Worm (Caenorhabditis elegans) whole organism, L3 larva: ENCODE measurements around the gene R11F4.2.

Experiments
- aly-2 ChIP-seq: fragments of 150-350 bp; optimal IDR thresholded peaks from 2 replicates; lab custom pipeline; 2014; ENCODE audit warnings: missing biosample characterization, missing genetic modification characterization
- ceh-9 ChIP-seq: sonication (generic microtip); optimal IDR thresholded peaks from 2 replicates; lab custom pipeline; 2018; ENCODE audit warnings: missing biosample characterization, missing genetic modification characterization
- elt-1 ChIP-seq: fragments of 150-350 bp; optimal IDR thresholded peaks from 2 replicates; lab custom pipeline; 2014; ENCODE audit warnings: missing biosample characterization, missing genetic modification characterization
- nhr-237 ChIP-seq: fragments of 150-350 bp; optimal IDR thresholded peaks from 2 replicates; lab custom pipeline; 2014; ENCODE audit warnings: missing biosample characterization, missing genetic modification characterization
- pha-4 ChIP-seq: fragments of 150-350 bp; optimal IDR thresholded peaks from 2 replicates; lab custom pipeline; 2014; ENCODE audit warnings: missing biosample characterization, missing genetic modification reagents, missing genetic modification characterization
- unc-62 ChIP-seq: fragments of 150-350 bp; sonication (generic microtip); optimal IDR thresholded peaks from 4 replicates; lab custom pipeline; 2014; ENCODE audit warnings: missing biosample characterization, missing genetic modification reagents, missing genetic modification characterization

DNA sequence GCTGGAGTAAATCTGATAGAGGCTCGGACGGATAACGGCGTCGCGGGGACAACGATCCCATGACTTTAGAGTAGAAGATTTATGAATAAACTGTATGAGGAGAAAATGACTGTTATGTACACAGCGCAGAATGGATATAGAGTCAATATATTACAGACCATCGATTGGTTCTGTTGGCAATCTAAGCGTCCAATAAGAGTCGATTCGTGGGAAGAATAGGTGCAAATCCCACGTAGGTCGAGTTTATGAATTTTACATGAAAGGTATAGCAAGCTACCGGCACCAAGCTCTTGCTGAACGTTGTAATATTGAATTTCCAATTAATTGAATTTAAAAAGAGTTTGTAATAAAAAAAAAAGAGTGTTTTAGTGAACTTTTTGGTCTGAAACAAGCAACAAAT, 18.9 kb upstream of the R11F4.2 start, which contains the start of gene fbxb-118:
- TF ChIP-seq nhr-237 (tag; lab: Kevin White, UChicago) (no peak), aly-2 (tag; lab: Kevin White, UChicago) (no peak), pha-4 (tag; lab: Kevin White, UChicago) (no peak), ceh-9 (tag; lab: Kevin White, UChicago) (no peak), elt-1 (no peak), unc-62 (GFP tag; lab: Kevin White, UChicago) (no peak)
